Worm (Caenorhabditis elegans): ENCODE data around the gene cdh-12.

The cdh-12 gene

ce11 chrIII:1218221-1218620 lies 66.4 kb downstream of the cdh-12 start (continued):
- no peak for TF ChIP-seq F33H1.4 (GFP tag; IDR thresholded peaks at IDR 0.05)
- no peak for TF ChIP-seq ztf-28 (GFP tag; IDR thresholded peaks at IDR 0.05)
- TF ChIP-seq C17E4.6 (GFP tag; IDR thresholded peaks at IDR 0.05): no peak
- no peak for TF ChIP-seq egl-18 (GFP tag; IDR thresholded peaks at IDR 0.05)
- no peak for TF ChIP-seq gei-17 (GFP tag; optimal IDR thresholded peaks at IDR 0.05)
- TF ChIP-seq F23B12.7 (tag; optimal IDR thresholded peaks at IDR 0.05; ENCODE audit: insufficient read depth): peak; percentile 36
- no peak for TF ChIP-seq chd-7 (tag; optimal IDR thresholded peaks at IDR 0.05)
- no peak for TF ChIP-seq cebp-2 (GFP tag; IDR thresholded peaks at IDR 0.05)
- no peak for TF ChIP-seq snpc-4 (GFP tag; optimal IDR thresholded peaks at IDR 0.05)
- TF ChIP-seq snpc-4 (tag; optimal IDR thresholded peaks at IDR 0.05): peak in 1 of 4 experiments; percentile 25
- TF ChIP-seq F10E7.11 (tag; optimal IDR thresholded peaks at IDR 0.05): no peak
- peak; percentile 36; the same call in 1 of the 2 replicates for TF ChIP-seq Y53G8AR.9 (GFP tag; conservative IDR thresholded peaks at IDR 0.05)
- no peak for TF ChIP-seq ztf-22 (GFP tag; optimal IDR thresholded peaks at IDR 0.05)
- peak; percentile 47; the same call in 1 of the 2 replicates for TF ChIP-seq dox-1 (GFP tag; IDR thresholded peaks at IDR 0.05)
- no peak for TF ChIP-seq F52B5.7 (tag; optimal IDR thresholded peaks at IDR 0.05)
- TF ChIP-seq cebp-1 (GFP tag; IDR thresholded peaks at IDR 0.05): no peak
- no peak for TF ChIP-seq cebp-1 (tag; optimal IDR thresholded peaks at IDR 0.05)
- peak; percentile 52; the same call in 1 of the 2 replicates for TF ChIP-seq pbrm-1 (GFP tag; IDR thresholded peaks at IDR 0.05)
- TF ChIP-seq let-526 (GFP tag; IDR thresholded peaks at IDR 0.05): no peak
- no peak for TF ChIP-seq xnd-1 (tag; optimal IDR thresholded peaks at IDR 0.05)
- TF ChIP-seq ztf-6 (GFP tag; IDR thresholded peaks at IDR 0.05): no peak
- no peak for TF ChIP-seq ets-4 (GFP tag; optimal IDR thresholded peaks at IDR 0.05)
- TF ChIP-seq nhr-120 (GFP tag; IDR thresholded peaks at IDR 0.05): no peak
- TF ChIP-seq ccch-3 (GFP tag; optimal IDR thresholded peaks at IDR 0.05): no peak
- no peak for TF ChIP-seq pha-4 (tag; optimal IDR thresholded peaks at IDR 0.05)
- TF ChIP-seq Y53F4B.3 (GFP tag; IDR thresholded peaks at IDR 0.05): no peak
- peak; percentile 25 for TF ChIP-seq mxl-1 (tag; optimal IDR thresholded peaks at IDR 0.05)
- TF ChIP-seq dpl-1 (GFP tag; optimal IDR thresholded peaks at IDR 0.05): peak; percentile 8
- no peak for TF ChIP-seq B0035.1 (tag; optimal IDR thresholded peaks at IDR 0.05)
- TF ChIP-seq ZK185.1 (tag; optimal IDR thresholded peaks at IDR 0.05; ENCODE audit: poor library complexity, severe bottlenecking): no peak
- TF ChIP-seq ztf-18 (tag; optimal IDR thresholded peaks at IDR 0.05): peak; percentile 42
- no peak for TF ChIP-seq lag-1 (GFP tag; IDR thresholded peaks at IDR 0.05)
- no peak for TF ChIP-seq bed-2 (GFP tag; IDR thresholded peaks at IDR 0.05)
- no peak for TF ChIP-seq hsf-1 (GFP tag; IDR thresholded peaks at IDR 0.05)
- no peak for TF ChIP-seq efl-1 (GFP tag; optimal IDR thresholded peaks at IDR 0.05)
- TF ChIP-seq die-1 (tag; optimal IDR thresholded peaks at IDR 0.05): no peak
- TF ChIP-seq B0261.1 (tag; optimal IDR thresholded peaks at IDR 0.05): peak; percentile 74
- TF ChIP-seq ceh-27 (GFP tag; optimal IDR thresholded peaks at IDR 0.05): no peak
- TF ChIP-seq mcd-1 (GFP tag; IDR thresholded peaks at IDR 0.05): peak; percentile 42
- no peak for TF ChIP-seq ceh-91 (GFP tag; IDR thresholded peaks at IDR 0.05)
- TF ChIP-seq tbp1 (GFP tag; optimal IDR thresholded peaks at IDR 0.05): peak; percentile 91
- no peak for TF ChIP-seq sptf-2 (GFP tag; optimal IDR thresholded peaks at IDR 0.05)
- TF ChIP-seq F37B4.10 (GFP tag; IDR thresholded peaks at IDR 0.05): no peak
- TF ChIP-seq rpc-1 (optimal IDR thresholded peaks at IDR 0.05): peak; percentile 59
- TF ChIP-seq rpc-1 (tag; optimal IDR thresholded peaks at IDR 0.05): peak; percentile 78
- TF ChIP-seq repo-1 (tag; optimal IDR thresholded peaks at IDR 0.05): no peak
- TF ChIP-seq T07F8.4 (tag; optimal IDR thresholded peaks at IDR 0.05): no peak
- no peak for TF ChIP-seq fkh-3 (tag; optimal IDR thresholded peaks at IDR 0.05)
- no peak for TF ChIP-seq mel-28 (tag; optimal IDR thresholded peaks at IDR 0.05; ENCODE audit: borderline replicate concordance)
- peak; percentile 38 for TF ChIP-seq snpc-1.3 (tag; optimal IDR thresholded peaks at IDR 0.05; ENCODE audit: insufficient read depth)
